Worm (Caenorhabditis elegans) whole organism, late embryonic: ENCODE measurements around the gene Y67H2A.10.
"Not testable (repeated sequence)": the region's sequence is repeated elsewhere in the genome, so short reads cannot be mapped to it uniquely, and the experiment has no call there.

Source experiments
- fkh-6 ChIP-seq: sonication (generic microtip); optimal IDR thresholded peaks from 2 replicates; lab custom pipeline; 2016; ENCODE audit warnings: missing genetic modification characterization, missing compliant biosample characterization
- hlh-8 ChIP-seq: sonication (generic microtip); optimal IDR thresholded peaks from 2 replicates; lab custom pipeline; 2016; ENCODE audit warnings: missing genotype, missing genetic modification characterization, missing compliant biosample characterization
- mec-3 ChIP-seq: sonication (generic microtip); optimal IDR thresholded peaks from 2 replicates; lab custom pipeline; 2016; ENCODE audit warnings: borderline replicate concordance, missing genetic modification characterization, missing compliant biosample characterization
- pqm-1 ChIP-seq: sonication (generic microtip); optimal IDR thresholded peaks from 2 replicates; lab custom pipeline; 2016; ENCODE audit warnings: missing genetic modification characterization, missing compliant biosample characterization
- sox-4 ChIP-seq: sonication (generic microtip); optimal IDR thresholded peaks from 2 replicates; lab custom pipeline; 2017; ENCODE audit warnings: mild to moderate bottlenecking, missing genetic modification characterization, inconsistent platforms, missing compliant biosample characterization

ce11 chrIV:13262849-13263248, 26.5 kb downstream of the Y67H2A.10 start:
- TF ChIP-seq fkh-6 (tag; lab: Kevin White, UChicago); sox-4 (tag; lab: Kevin White, UChicago); pqm-1 (tag; lab: Kevin White, UChicago); hlh-8; mec-3: not testable (repeated sequence)
